Fruit fly (Drosophila melanogaster) whole organism, embryonic: ENCODE results near the gene CG3634.

Source experiments
- Asciz ChIP-seq: fragments of 200-800 bp; sonication (Bioruptor generic); optimal IDR thresholded peaks from 2 replicates; lab custom pipeline; 2017; ENCODE audit warnings: missing biosample characterization, mild to moderate bottlenecking, missing genetic modification characterization, missing genetic modification reagents
- CG10209 ChIP-seq: fragments of 200-800 bp; sonication (Bioruptor generic); optimal IDR thresholded peaks from 3 replicates; lab custom pipeline; 2017; ENCODE audit warnings: missing biosample characterization, mild to moderate bottlenecking, missing genetic modification characterization, missing genetic modification reagents
- CG11085 ChIP-seq: fragments of 200-800 bp; sonication (Bioruptor generic); IDR thresholded peaks from 2 replicates; pipeline ENCODE4 v1.3.6; 2022; ENCODE audit warnings: missing biosample characterization, missing genetic modification characterization
- CG11456 ChIP-seq: fragments of 200-800 bp; sonication (Bioruptor generic); IDR thresholded peaks from 3 replicates; pipeline ENCODE4 v1.3.6; 2022; ENCODE audit warnings: missing biosample characterization, missing genetic modification characterization
- CG12155 ChIP-seq: fragments of 200-800 bp; sonication (Bioruptor generic); optimal IDR thresholded peaks from 3 replicates; lab custom pipeline; 2016; ENCODE audit warnings: missing biosample characterization, missing genetic modification characterization
- CG12299 ChIP-seq: fragments of 200-800 bp; sonication (Bioruptor generic); optimal IDR thresholded peaks from 2 replicates; lab custom pipeline; 2018; ENCODE audit warnings: missing biosample characterization, mild to moderate bottlenecking, missing genetic modification characterization
- CG15073 ChIP-seq: fragments of 200-800 bp; sonication (Bioruptor generic); optimal IDR thresholded peaks from 2 replicates; lab custom pipeline; 2016; ENCODE audit warnings: missing biosample characterization, missing genetic modification characterization
- CG1529 ChIP-seq: fragments of 200-800 bp; sonication (Bioruptor generic); optimal IDR thresholded peaks from 3 replicates; lab custom pipeline; 2018; ENCODE audit warnings: missing biosample characterization, missing genetic modification characterization
- CG17912 ChIP-seq: fragments of 200-800 bp; sonication (Bioruptor generic); optimal IDR thresholded peaks from 2 replicates; lab custom pipeline; 2018; ENCODE audit warnings: missing biosample characterization, mild to moderate bottlenecking, missing genetic modification characterization
- CG18599 ChIP-seq: fragments of 200-800 bp; sonication (Bioruptor generic); optimal IDR thresholded peaks from 3 replicates; lab custom pipeline; 2017; ENCODE audit warnings: missing biosample characterization, missing genetic modification characterization, mild to moderate bottlenecking, moderate library complexity, missing genetic modification reagents
- CG32772 ChIP-seq: fragments of 200-800 bp; sonication (Bioruptor generic); IDR thresholded peaks from 2 replicates; pipeline ENCODE4 v1.3.6; 2022; ENCODE audit warnings: missing biosample characterization, missing genetic modification characterization
- CG33213 ChIP-seq: fragments of 200-800 bp; sonication (Bioruptor generic); optimal IDR thresholded peaks from 3 replicates; lab custom pipeline; 2016; ENCODE audit warnings: missing biosample characterization, missing genetic modification characterization
- CG34376 ChIP-seq: fragments of 200-800 bp; sonication (Bioruptor generic); optimal IDR thresholded peaks from 2 replicates; lab custom pipeline; 2018; ENCODE audit warnings: missing biosample characterization, mild to moderate bottlenecking, missing genetic modification characterization
- CG4282 ChIP-seq: fragments of 200-800 bp; sonication (Bioruptor generic); optimal IDR thresholded peaks from 2 replicates; lab custom pipeline; 2016; ENCODE audit warnings: missing biosample characterization, missing genetic modification characterization
- CG4360 ChIP-seq: fragments of 200-800 bp; sonication (Bioruptor generic); IDR thresholded peaks from 2 replicates; pipeline ENCODE4 v1.3.6; 2022; ENCODE audit warnings: missing biosample characterization, missing genetic modification characterization
- CG4707 ChIP-seq: fragments of 200-800 bp; sonication (Bioruptor generic); optimal IDR thresholded peaks from 2 replicates; lab custom pipeline; 2018; ENCODE audit warnings: missing biosample characterization, mild to moderate bottlenecking, missing genetic modification characterization, moderate library complexity
- CG5953 ChIP-seq: fragments of 200-800 bp; sonication (Bioruptor generic); IDR thresholded peaks from 2 replicates; pipeline ENCODE4 v1.3.6; 2022; ENCODE audit warnings: missing biosample characterization, missing genetic modification characterization
- CG6272 ChIP-seq: fragments of 200-800 bp; sonication (Bioruptor generic); IDR thresholded peaks from 2 replicates; pipeline ENCODE4 v1.3.6; 2022; ENCODE audit warnings: missing biosample characterization, missing genetic modification characterization
- CG6654 ChIP-seq: fragments of 200-800 bp; sonication (Bioruptor generic); optimal IDR thresholded peaks from 2 replicates; lab custom pipeline; 2017; ENCODE audit warnings: missing biosample characterization, mild to moderate bottlenecking, missing genetic modification characterization
- CG7357 ChIP-seq: fragments of 200-800 bp; sonication (Bioruptor generic); IDR thresholded peaks from 3 replicates; pipeline ENCODE4 v1.3.6; 2022; ENCODE audit warnings: missing biosample characterization, missing genetic modification characterization
- CTCF ChIP-seq: fragments of 200-800 bp; sonication (Bioruptor generic); optimal IDR thresholded peaks from 2 replicates; lab custom pipeline; 2017; ENCODE audit warnings: missing biosample characterization, mild to moderate bottlenecking, missing genetic modification characterization, moderate library complexity
- CkIIα-i1 ChIP-seq: fragments of 200-800 bp; sonication (Bioruptor generic); IDR thresholded peaks from 2 replicates; pipeline ENCODE4 v1.3.6; 2022; ENCODE audit warnings: missing biosample characterization, missing genetic modification characterization
- Dad ChIP-seq: fragments of 200-800 bp; sonication (Bioruptor generic); optimal IDR thresholded peaks from 3 replicates; lab custom pipeline; 2016; ENCODE audit warnings: missing biosample characterization, missing genetic modification characterization
- Dfd ChIP-seq, 2 experiments: fragments of >200 bp; optimal IDR thresholded peaks; 2 replicates each; lab custom pipeline; 2017; ENCODE audit warnings: missing biosample characterization in 2 of 2, missing genetic modification characterization in 2 of 2
- HHEX ChIP-seq: fragments of 200-800 bp; sonication (Bioruptor generic); optimal IDR thresholded peaks from 3 replicates; lab custom pipeline; 2017; ENCODE audit warnings: missing biosample characterization, mild to moderate bottlenecking, missing genetic modification characterization, missing genetic modification reagents
- Hey ChIP-seq: fragments of 200-800 bp; sonication (Bioruptor generic); optimal IDR thresholded peaks from 3 replicates; lab custom pipeline; 2018; ENCODE audit warnings: missing biosample characterization, mild to moderate bottlenecking, missing genetic modification characterization
- Max ChIP-seq: fragments of 200-800 bp; sonication (Bioruptor generic); optimal IDR thresholded peaks from 2 replicates; lab custom pipeline; 2016; ENCODE audit warnings: missing biosample characterization, mild to moderate bottlenecking, missing genetic modification characterization
- NC2β ChIP-seq: fragments of 200-800 bp; sonication (Bioruptor generic); optimal IDR thresholded peaks from 2 replicates; lab custom pipeline; 2016; ENCODE audit warnings: missing biosample characterization, missing genetic modification characterization
- NfI ChIP-seq: fragments of 200-800 bp; sonication (Bioruptor generic); optimal IDR thresholded peaks from 3 replicates; lab custom pipeline; 2018; ENCODE audit warnings: missing biosample characterization, mild to moderate bottlenecking, missing genetic modification characterization, moderate library complexity
- Sry-β ChIP-seq: fragments of 200-800 bp; sonication (Bioruptor generic); optimal IDR thresholded peaks from 2 replicates; lab custom pipeline; 2018; ENCODE audit warnings: missing biosample characterization, mild to moderate bottlenecking, missing genetic modification characterization, moderate library complexity
- bcd ChIP-seq: fragments of 200-800 bp; sonication (Bioruptor generic); optimal IDR thresholded peaks from 2 replicates; lab custom pipeline; 2017; ENCODE audit warnings: missing biosample characterization, mild to moderate bottlenecking, missing genetic modification characterization
- caup ChIP-seq: fragments of 200-800 bp; sonication (Bioruptor generic); optimal IDR thresholded peaks from 3 replicates; lab custom pipeline; 2017; ENCODE audit warnings: missing biosample characterization, mild to moderate bottlenecking, missing genetic modification characterization, moderate library complexity; ENCODE audit not compliant: severe bottlenecking
- dan ChIP-seq: fragments of 200-800 bp; sonication (Bioruptor generic); IDR thresholded peaks from 2 replicates; pipeline ENCODE4 v1.3.6; 2022; ENCODE audit warnings: missing biosample characterization, missing genetic modification characterization
- dpn ChIP-seq, 2 experiments: fragments of 200-800 bp; sonication (Bioruptor generic); optimal IDR thresholded peaks; 3 replicates each; lab custom pipeline; 2016; ENCODE audit warnings: missing biosample characterization in 2 of 2, missing genetic modification characterization in 2 of 2
- en ChIP-seq: fragments of 200-800 bp; sonication (Bioruptor generic); optimal IDR thresholded peaks from 2 replicates; lab custom pipeline; 2016; ENCODE audit warnings: missing biosample characterization, missing genetic modification characterization
- eyg ChIP-seq: fragments of 200-800 bp; sonication (Bioruptor generic); optimal IDR thresholded peaks from 3 replicates; lab custom pipeline; 2016; ENCODE audit warnings: missing biosample characterization, missing genetic modification characterization
- fu2 ChIP-seq: fragments of 200-800 bp; sonication (Bioruptor generic); optimal IDR thresholded peaks from 2 replicates; lab custom pipeline; 2016; ENCODE audit warnings: missing biosample characterization, missing genetic modification characterization
- hkb ChIP-seq, 2 experiments: fragments of 200-800 bp in 1 of 2; fragments of >200 bp in 1 of 2; sonication (Bioruptor generic) in 1 of 2; IDR thresholded peaks in 1 of 2; optimal IDR thresholded peaks in 1 of 2; 2 replicates each; pipeline versions ENCODE4 v1.3.6 to Lab custom; 2017 to 2022; ENCODE audit warnings: missing biosample characterization in 1 of 2, missing genetic modification characterization in 1 of 2
- insv ChIP-seq, 2 experiments: fragments of 200-800 bp; sonication (Bioruptor generic); optimal IDR thresholded peaks; 3 replicates each; lab custom pipeline; 2016 to 2018; ENCODE audit warnings: missing biosample characterization in 2 of 2, missing genetic modification characterization in 2 of 2
- luna ChIP-seq: fragments of 200-800 bp; sonication (Bioruptor generic); optimal IDR thresholded peaks from 2 replicates; lab custom pipeline; 2016; ENCODE audit warnings: missing biosample characterization, missing genetic modification characterization
- nau ChIP-seq: fragments of 200-800 bp; sonication (Bioruptor generic); optimal IDR thresholded peaks from 3 replicates; lab custom pipeline; 2017; ENCODE audit warnings: missing biosample characterization, mild to moderate bottlenecking, missing genetic modification characterization, missing genetic modification reagents
- nmo ChIP-seq: fragments of 200-800 bp; sonication (Bioruptor generic); optimal IDR thresholded peaks from 2 replicates; lab custom pipeline; 2018; ENCODE audit warnings: missing biosample characterization, mild to moderate bottlenecking, missing genetic modification characterization, moderate library complexity
- org-1 ChIP-seq: fragments of 200-800 bp; sonication (Bioruptor generic); optimal IDR thresholded peaks from 2 replicates; lab custom pipeline; 2017; ENCODE audit warnings: missing biosample characterization, missing genetic modification characterization
- prd ChIP-seq, 3 experiments: fragments of >200 bp in 2 of 3; fragments of 200-800 bp in 1 of 3; sonication (Bioruptor generic) in 1 of 3; optimal IDR thresholded peaks in 2 of 3; IDR thresholded peaks in 1 of 3; 2 replicates in 2 of 3; 3 replicates in 1 of 3; pipeline versions ENCODE4 v1.3.6 to Lab custom; 2017 to 2022; ENCODE audit warnings: missing biosample characterization in 1 of 3, missing genetic modification characterization in 1 of 3
- pzg ChIP-seq: fragments of 200-800 bp; sonication (Bioruptor generic); optimal IDR thresholded peaks from 3 replicates; lab custom pipeline; 2018; ENCODE audit warnings: missing biosample characterization, mild to moderate bottlenecking, missing genetic modification characterization, moderate library complexity
- ranshi ChIP-seq: fragments of 200-800 bp; sonication (Bioruptor generic); IDR thresholded peaks from 2 replicates; pipeline ENCODE4 v1.3.6; 2022; ENCODE audit warnings: missing biosample characterization, missing genetic modification characterization
- stc ChIP-seq: fragments of 200-800 bp; sonication (Bioruptor generic); IDR thresholded peaks from 2 replicates; pipeline ENCODE4 v1.3.6; 2022; ENCODE audit warnings: missing biosample characterization, missing genetic modification characterization
- toy ChIP-seq: fragments of 200-800 bp; sonication (Bioruptor generic); IDR thresholded peaks from 2 replicates; pipeline ENCODE4 v1.3.6; 2022; ENCODE audit warnings: missing biosample characterization, missing genetic modification characterization
- yki ChIP-seq: fragments of >200 bp; optimal IDR thresholded peaks from 3 replicates; lab custom pipeline; 2018

Gene CG3634

dm6 chr3L:20771001-20771890 lies 37.8 kb downstream of the CG3634 start, which contains the start of the genes CG4042 and Pitslre (continued):
- TF ChIP-seq CG1529 (GFP tag; lab: Kevin White, UChicago), result no peak
- no peak for TF ChIP-seq prd (optimal IDR thresholded peaks at IDR 0.05; lab: Kevin White, UChicago)
- no peak for TF ChIP-seq prd (GFP tag; IDR thresholded peaks at IDR 0.05; lab: Robert Waterston, UW)
- peak; percentile 29 for TF ChIP-seq nmo
- TF ChIP-seq toy, result no peak
- no peak for TF ChIP-seq CG33213 (GFP tag; lab: Kevin White, UChicago)
- TF ChIP-seq CG4707 (GFP tag; lab: Kevin White, UChicago), result no peak
- no peak for TF ChIP-seq CG5953
- peak; percentile 34 for TF ChIP-seq CG18599 (GFP tag; lab: Kevin White, UChicago)
- TF ChIP-seq Dad, result no peak
- no peak for TF ChIP-seq en (GFP tag; lab: Kevin White, UChicago)
- peak; percentile 59 for TF ChIP-seq Max (GFP tag; lab: Kevin White, UChicago)
- peak; percentile 42 for TF ChIP-seq NfI (GFP tag; lab: Kevin White, UChicago)
- no peak for TF ChIP-seq eyg (GFP tag; lab: Kevin White, UChicago)
- TF ChIP-seq hkb (optimal IDR thresholded peaks at IDR 0.05; lab: Kevin White, UChicago), result no peak
- TF ChIP-seq hkb (GFP tag; IDR thresholded peaks at IDR 0.05; lab: Robert Waterston, UW), result peak; percentile 16; the same call in 1 of the 2 replicates
- TF ChIP-seq caup (GFP tag; lab: Kevin White, UChicago), result no peak
- no peak for TF ChIP-seq HHEX (GFP tag; lab: Kevin White, UChicago)
- no peak for TF ChIP-seq CG11085 (GFP tag; lab: Robert Waterston, UW)
- TF ChIP-seq CG15073 (GFP tag; lab: Kevin White, UChicago), result no peak
- no peak for TF ChIP-seq yki (lab: Kevin White, UChicago)
- TF ChIP-seq fu2 (GFP tag; lab: Kevin White, UChicago), result no peak
- TF ChIP-seq ranshi (GFP tag; lab: Robert Waterston, UW), result no peak
- TF ChIP-seq dan (GFP tag; lab: Robert Waterston, UW), result no peak
- no peak; the same call in 1 of the 2 replicates for TF ChIP-seq CG32772 (GFP tag; lab: Robert Waterston, UW)
- TF ChIP-seq CG10209, result peak; percentile 28
- TF ChIP-seq nau (GFP tag; lab: Kevin White, UChicago), result no peak
- TF ChIP-seq luna (GFP tag; lab: Kevin White, UChicago), result no peak
- TF ChIP-seq CG6654 (GFP tag; lab: Kevin White, UChicago), result no peak
- TF ChIP-seq CG34376, result no peak
- TF ChIP-seq CG4360 (GFP tag; lab: Robert Waterston, UW), result no peak
- TF ChIP-seq bcd (GFP tag; lab: Kevin White, UChicago), result peak; percentile 40
- no peak for TF ChIP-seq CTCF
- no peak for TF ChIP-seq Dfd (GFP tag; optimal IDR thresholded peaks at IDR 0.05; lab: Kevin White, UChicago)
- TF ChIP-seq CG12299, result no peak
- TF ChIP-seq Hey (tag; lab: Kevin White, UChicago), result no peak
- no peak for TF ChIP-seq CG11456 (GFP tag; lab: Robert Waterston, UW)
- no peak for TF ChIP-seq org-1
- TF ChIP-seq CG7357 (GFP tag; lab: Robert Waterston, UW), result no peak
- TF ChIP-seq CG12155 (GFP tag; lab: Kevin White, UChicago), result peak; percentile 53
- no peak for TF ChIP-seq insv (GFP tag; optimal IDR thresholded peaks at IDR 0.05; lab: Kevin White, UChicago)
- no peak; the same call in 1 of the 2 replicates for TF ChIP-seq CG6272 (GFP tag; lab: Robert Waterston, UW)
- TF ChIP-seq CkIIα-i1 (GFP tag; lab: Robert Waterston, UW), result no peak
- no peak for TF ChIP-seq CG4282 (GFP tag; lab: Kevin White, UChicago)
- peak in 1 of 2 experiments; percentile 50 for TF ChIP-seq dpn (GFP tag; optimal IDR thresholded peaks at IDR 0.05; lab: Kevin White, UChicago)
- TF ChIP-seq stc (GFP tag; lab: Robert Waterston, UW), result no peak
- peak; percentile 31 for TF ChIP-seq pzg (GFP tag; lab: Kevin White, UChicago)
- TF ChIP-seq NC2β (GFP tag; lab: Kevin White, UChicago), result no peak
- peak; percentile 22 for TF ChIP-seq Asciz (GFP tag; lab: Kevin White, UChicago)
- no peak for TF ChIP-seq CG17912 (GFP tag; lab: Kevin White, UChicago)
- TF ChIP-seq Sry-β (GFP tag; lab: Kevin White, UChicago), result no peak
